Fruit fly (Drosophila melanogaster) whole organism, prepupa: ENCODE data around the gene east.

Source experiments
- CG10631 ChIP-seq: fragments of 200-800 bp; sonication (Bioruptor generic); optimal IDR thresholded peaks from 2 replicates; lab custom pipeline; 2016; ENCODE audit warnings: missing biosample characterization, missing genetic modification characterization
- CG1621 ChIP-seq: fragments of 200-800 bp; sonication (Bioruptor generic); optimal IDR thresholded peaks from 3 replicates; lab custom pipeline; 2018; ENCODE audit warnings: missing biosample characterization, mild to moderate bottlenecking, missing genetic modification characterization
- CG16779 ChIP-seq: fragments of 200-800 bp; sonication (Bioruptor generic); optimal IDR thresholded peaks from 3 replicates; lab custom pipeline; 2017; ENCODE audit warnings: missing biosample characterization, mild to moderate bottlenecking, missing genetic modification characterization
- CG32006 ChIP-seq: fragments of 200-800 bp; sonication (Bioruptor generic); optimal IDR thresholded peaks from 3 replicates; lab custom pipeline; 2017; ENCODE audit warnings: missing biosample characterization, mild to moderate bottlenecking, missing genetic modification characterization
- Eip75B ChIP-seq: fragments of 200-800 bp; sonication (Bioruptor generic); optimal IDR thresholded peaks from 3 replicates; lab custom pipeline; 2016; ENCODE audit warnings: missing biosample characterization, missing genetic modification characterization
- Lpt ChIP-seq: fragments of 200-800 bp; sonication (Bioruptor generic); optimal IDR thresholded peaks from 3 replicates; lab custom pipeline; 2016; ENCODE audit warnings: missing biosample characterization, missing genetic modification characterization
- Smox ChIP-seq: fragments of 200-800 bp; sonication (Bioruptor generic); optimal IDR thresholded peaks from 3 replicates; lab custom pipeline; 2016; ENCODE audit warnings: missing biosample characterization, missing genetic modification characterization
- Sox102F ChIP-seq: fragments of 200-800 bp; sonication (Bioruptor generic); optimal IDR thresholded peaks from 2 replicates; lab custom pipeline; 2016; ENCODE audit warnings: missing biosample characterization, mild to moderate bottlenecking, missing genetic modification characterization
- Sox15 ChIP-seq: fragments of 200-800 bp; sonication (Bioruptor generic); optimal IDR thresholded peaks from 3 replicates; lab custom pipeline; 2016; ENCODE audit warnings: missing biosample characterization, missing genetic modification characterization
- cyc ChIP-seq: fragments of 200-800 bp; sonication (Bioruptor generic); optimal IDR thresholded peaks from 3 replicates; lab custom pipeline; 2016; ENCODE audit warnings: missing biosample characterization, missing genetic modification characterization
- esn ChIP-seq: fragments of 200-800 bp; sonication (Bioruptor generic); optimal IDR thresholded peaks from 2 replicates; lab custom pipeline; 2016; ENCODE audit warnings: missing biosample characterization, mild to moderate bottlenecking, missing genetic modification characterization, moderate library complexity
- salr ChIP-seq, 2 experiments: fragments of 200-800 bp; sonication (Bioruptor generic); optimal IDR thresholded peaks; 3 replicates each; lab custom pipeline; 2016 to 2018; ENCODE audit warnings: missing biosample characterization in 2 of 2, missing genetic modification characterization in 2 of 2, mild to moderate bottlenecking in 1 of 2
- spab ChIP-seq: fragments of 200-800 bp; sonication (Bioruptor generic); optimal IDR thresholded peaks from 2 replicates; lab custom pipeline; 2017; ENCODE audit warnings: missing biosample characterization, mild to moderate bottlenecking, missing genetic modification characterization, missing genetic modification reagents

DNA sequence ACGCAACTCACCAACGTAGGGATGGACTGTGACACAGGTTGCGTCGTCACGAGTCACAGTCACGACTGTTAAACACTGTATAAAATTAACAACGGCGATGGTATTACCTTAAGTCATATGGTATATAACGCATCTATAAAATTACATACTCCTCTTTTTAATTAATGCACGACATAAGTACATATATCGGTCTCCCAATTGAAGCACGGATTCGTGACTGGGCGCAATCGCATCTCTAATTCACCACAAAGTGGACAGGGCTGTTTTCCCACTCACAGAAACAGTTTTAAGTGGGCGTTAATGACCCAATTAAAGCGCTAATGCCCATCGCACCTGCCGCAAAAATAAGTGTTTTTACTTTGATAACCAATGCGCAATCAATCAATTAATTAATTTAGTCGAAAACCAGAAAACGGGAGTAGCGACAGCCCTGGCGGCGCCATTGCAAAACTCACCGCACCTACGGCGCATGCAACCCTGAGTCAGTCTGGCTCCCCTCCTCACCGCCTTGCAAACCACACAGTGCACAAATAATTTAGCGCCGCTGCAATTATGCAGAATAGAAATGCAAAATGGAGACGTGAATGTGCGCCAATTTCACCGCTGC is 30.8 kb downstream of the east start, which contains the start of gene CG4313:
- TF ChIP-seq Lpt (GFP tag; lab: Kevin White, UChicago), result no peak
- peak; percentile 70 for TF ChIP-seq CG10631
- TF ChIP-seq CG1621, result peak; percentile 42
- TF ChIP-seq Eip75B (GFP tag; lab: Kevin White, UChicago), result peak; percentile 70
- no peak for TF ChIP-seq CG16779 (tag; lab: Kevin White, UChicago)
- peak; percentile 82 for TF ChIP-seq cyc
- peak; percentile 37 for TF ChIP-seq spab (GFP tag; lab: Kevin White, UChicago)
- peak; percentile 62 for TF ChIP-seq Sox102F
- peak; percentile 5 to 40 for TF ChIP-seq salr (GFP tag; optimal IDR thresholded peaks at IDR 0.05; lab: Kevin White, UChicago)
- peak; percentile 81 for TF ChIP-seq esn (GFP tag; lab: Kevin White, UChicago)
- peak; percentile 74 for TF ChIP-seq Smox (GFP tag; lab: Kevin White, UChicago)
- TF ChIP-seq CG32006 (GFP tag; lab: Kevin White, UChicago), result peak; percentile 65
- peak; percentile 65 for TF ChIP-seq Sox15
